Fruit fly (Drosophila melanogaster): ENCODE measurements around the gene ApepP.

DNA sequence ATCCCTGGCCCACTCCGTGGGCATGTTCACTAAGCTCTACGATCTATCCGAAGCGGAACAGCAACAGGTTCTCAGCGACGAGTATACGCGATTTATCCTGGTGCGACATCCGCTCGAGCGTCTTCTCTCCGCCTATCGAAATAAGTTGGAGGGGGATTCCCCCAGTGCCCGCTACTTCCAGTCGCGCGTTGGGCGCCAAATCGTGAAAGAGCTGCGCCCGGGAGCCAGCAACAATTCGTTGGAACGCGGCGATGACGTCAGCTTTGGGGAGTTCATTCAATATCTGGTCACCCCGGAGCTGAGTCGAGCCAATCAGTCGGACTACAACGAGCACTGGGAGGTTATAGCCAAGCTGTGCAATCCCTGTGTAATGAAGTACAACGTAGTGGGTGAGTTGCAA, 24.9 kb downstream of the ApepP start:
- TF ChIP-seq CrebA (GFP tag; optimal IDR thresholded peaks at IDR 0.05; ENCODE audit: borderline replicate concordance) = no peak
- TF ChIP-seq pan (optimal IDR thresholded peaks at IDR 0.05) = no peak
- TF ChIP-seq rgr (GFP tag; optimal IDR thresholded peaks at IDR 0.05) = no peak
- TF ChIP-seq h (GFP tag; optimal IDR thresholded peaks at IDR 0.05) = no peak
- no peak for TF ChIP-seq Jra (GFP tag; optimal IDR thresholded peaks at IDR 0.05)
- TF ChIP-seq OdsH (GFP tag; optimal IDR thresholded peaks at IDR 0.05) = no peak
- no peak for TF ChIP-seq jim (GFP tag; optimal IDR thresholded peaks at IDR 0.05)
- TF ChIP-seq fru (GFP tag; optimal IDR thresholded peaks at IDR 0.05) = no peak
- no peak for TF ChIP-seq sage (GFP tag; optimal IDR thresholded peaks at IDR 0.05)
- no peak for TF ChIP-seq Vsx2 (GFP tag; optimal IDR thresholded peaks at IDR 0.05; ENCODE audit: partially characterized antibody)
